Worm (Caenorhabditis elegans) whole organism, young adult: ENCODE results near the gene casy-1.
A peak's percentile ranks its signal among the peaks of the same experiment; 100 is the strongest.

ENCODE experiments used
- B0019.2 ChIP-seq: fragments of 200-800 bp; sonication (Bioruptor generic); conservative IDR thresholded peaks from 2 replicates; pipeline ENCODE4 v1.3.6; 2022; ENCODE audit warnings: missing genetic modification reagents, missing genetic modification characterization, missing compliant biosample characterization
- B0035.1 ChIP-seq: sonication (generic microtip); optimal IDR thresholded peaks from 2 replicates; lab custom pipeline; 2016; ENCODE audit warnings: missing genetic modification characterization, mild to moderate bottlenecking, missing compliant biosample characterization, missing genotype, missing genetic modification reagents
- C17E4.6 ChIP-seq: fragments of 200-800 bp; sonication (Bioruptor generic); IDR thresholded peaks from 2 replicates; pipeline ENCODE4 v1.3.6; 2022; ENCODE audit warnings: missing genetic modification reagents, missing genetic modification characterization, missing compliant biosample characterization
- F37B4.10 ChIP-seq: fragments of 200-800 bp; sonication (Bioruptor generic); IDR thresholded peaks from 2 replicates; pipeline ENCODE4 v1.3.6; 2022; ENCODE audit warnings: missing genetic modification characterization, missing compliant biosample characterization
- F39B2.1 ChIP-seq: fragments of 200-800 bp; sonication (Bioruptor generic); IDR thresholded peaks from 2 replicates; pipeline ENCODE4 v1.3.6; 2022; ENCODE audit warnings: missing genetic modification reagents, missing genetic modification characterization, missing compliant biosample characterization
- K12H6.12 ChIP-seq: fragments of 200-800 bp; sonication (Bioruptor generic); optimal IDR thresholded peaks from 2 replicates; lab custom pipeline; 2018; ENCODE audit warnings: mild to moderate bottlenecking, missing genetic modification characterization, missing compliant biosample characterization
- T26A5.8 ChIP-seq: sonication (generic microtip); optimal IDR thresholded peaks from 2 replicates; lab custom pipeline; 2016; ENCODE audit warnings: missing genetic modification characterization, missing compliant biosample characterization
- Y53F4B.3 ChIP-seq: fragments of 200-800 bp; sonication (Bioruptor generic); IDR thresholded peaks from 2 replicates; pipeline ENCODE4 v1.3.6; 2022; ENCODE audit warnings: missing genetic modification reagents, missing genetic modification characterization, missing compliant biosample characterization
- Y67H2A.10 ChIP-seq: fragments of 200-800 bp; sonication (Bioruptor generic); conservative IDR thresholded peaks from 2 replicates; pipeline ENCODE4 v1.3.6; 2022; ENCODE audit warnings: missing genetic modification reagents, missing genetic modification characterization, missing compliant biosample characterization
- akir-1 ChIP-seq: fragments of 200-800 bp; sonication (Bioruptor generic); optimal IDR thresholded peaks from 2 replicates; lab custom pipeline; 2018; ENCODE audit warnings: mild to moderate bottlenecking, missing genetic modification characterization, moderate library complexity, missing compliant biosample characterization
- aptf-3 ChIP-seq: fragments of 200-800 bp; sonication (Bioruptor generic); IDR thresholded peaks from 2 replicates; pipeline ENCODE4 v1.3.6; 2022; ENCODE audit warnings: missing genetic modification characterization, missing compliant biosample characterization
- cebp-1 ChIP-seq, 2 experiments: fragments of 200-800 bp in 1 of 2; sonication (Bioruptor generic) in 1 of 2; sonication (generic microtip) in 1 of 2; IDR thresholded peaks in 1 of 2; optimal IDR thresholded peaks in 1 of 2; 2 replicates each; pipeline versions ENCODE4 v1.3.6 to Lab custom; 2017 to 2022; ENCODE audit warnings: missing compliant biosample characterization in 2 of 2, missing genetic modification characterization in 2 of 2, mild to moderate bottlenecking in 1 of 2, missing genetic modification reagents in 1 of 2, moderate library complexity in 1 of 2
- ceh-58 ChIP-seq: fragments of 200-800 bp; sonication (Bioruptor generic); IDR thresholded peaks from 2 replicates; pipeline ENCODE4 v1.3.6; 2022; ENCODE audit warnings: missing genetic modification characterization, missing compliant biosample characterization
- ceh-91 ChIP-seq: fragments of 200-800 bp; sonication (Bioruptor generic); IDR thresholded peaks from 2 replicates; pipeline ENCODE4 v1.3.6; 2022; ENCODE audit warnings: missing genetic modification reagents, missing genetic modification characterization, missing compliant biosample characterization
- dox-1 ChIP-seq: fragments of 200-800 bp; sonication (Bioruptor generic); IDR thresholded peaks from 2 replicates; pipeline ENCODE4 v1.3.6; 2022; ENCODE audit warnings: missing genetic modification reagents, missing genetic modification characterization, missing compliant biosample characterization
- dpl-1 ChIP-seq: fragments of 150-350 bp; optimal IDR thresholded peaks from 2 replicates; lab custom pipeline; 2014; ENCODE audit warnings: missing biosample characterization, missing genetic modification reagents, missing genetic modification characterization
- egrh-3 ChIP-seq: fragments of 200-800 bp; sonication (Bioruptor generic); IDR thresholded peaks from 2 replicates; pipeline ENCODE4 v1.3.6; 2022; ENCODE audit warnings: missing genetic modification reagents, missing genetic modification characterization, missing compliant biosample characterization
- ets-4 ChIP-seq: fragments of 200-800 bp; sonication (Bioruptor generic); optimal IDR thresholded peaks from 2 replicates; lab custom pipeline; 2018; ENCODE audit warnings: mild to moderate bottlenecking, missing genetic modification characterization, missing compliant biosample characterization
- gei-17 ChIP-seq: fragments of 200-800 bp; sonication (Bioruptor generic); optimal IDR thresholded peaks from 2 replicates; lab custom pipeline; 2018; ENCODE audit warnings: mild to moderate bottlenecking, missing genetic modification characterization, missing compliant biosample characterization
- hmg-1.2 ChIP-seq: fragments of 200-800 bp; sonication (Bioruptor generic); IDR thresholded peaks from 2 replicates; pipeline ENCODE4 v1.3.6; 2022; ENCODE audit warnings: missing genetic modification reagents, missing genetic modification characterization, missing compliant biosample characterization
- hmg-20 ChIP-seq: fragments of 200-800 bp; sonication (Bioruptor generic); IDR thresholded peaks from 2 replicates; pipeline ENCODE4 v1.3.6; 2022; ENCODE audit warnings: missing genetic modification reagents, missing genetic modification characterization, missing compliant biosample characterization
- hrde-1 ChIP-seq: sonication (generic microtip); optimal IDR thresholded peaks from 2 replicates; lab custom pipeline; 2016; ENCODE audit warnings: missing genetic modification characterization, mild to moderate bottlenecking, missing compliant biosample characterization, moderate library complexity, missing genotype, missing genetic modification reagents, borderline replicate concordance
- lag-1 ChIP-seq: fragments of 200-800 bp; sonication (Bioruptor generic); IDR thresholded peaks from 2 replicates; pipeline ENCODE4 v1.3.6; 2022; ENCODE audit warnings: missing genetic modification reagents, missing genetic modification characterization, missing compliant biosample characterization
- let-607 ChIP-seq, 2 experiments: fragments of 200-800 bp in 1 of 2; sonication (Bioruptor generic) in 1 of 2; sonication (generic microtip) in 1 of 2; optimal IDR thresholded peaks; 2 replicates each; lab custom pipeline; 2016 to 2018; ENCODE audit warnings: mild to moderate bottlenecking in 2 of 2, missing compliant biosample characterization in 2 of 2, missing genetic modification characterization in 2 of 2, moderate library complexity in 2 of 2, missing genotype in 1 of 2
- lin-26 ChIP-seq: fragments of 200-800 bp; sonication (Bioruptor generic); IDR thresholded peaks from 2 replicates; pipeline ENCODE4 v1.3.6; 2022; ENCODE audit warnings: missing genetic modification reagents, missing genetic modification characterization, missing compliant biosample characterization
- lin-40 ChIP-seq: sonication (generic microtip); optimal IDR thresholded peaks from 2 replicates; lab custom pipeline; 2016; ENCODE audit warnings: missing genetic modification characterization, mild to moderate bottlenecking, missing compliant biosample characterization, missing genotype, missing genetic modification reagents
- lir-1 ChIP-seq: fragments of 200-800 bp; sonication (Bioruptor generic); conservative IDR thresholded peaks from 2 replicates; pipeline ENCODE4 v1.3.6; 2022; ENCODE audit warnings: missing genetic modification reagents, missing genetic modification characterization, missing compliant biosample characterization
- madf-6 ChIP-seq: fragments of 200-800 bp; sonication (Bioruptor generic); IDR thresholded peaks from 2 replicates; pipeline ENCODE4 v1.3.6; 2022; ENCODE audit warnings: missing genetic modification reagents, missing genetic modification characterization, missing compliant biosample characterization
- mcd-1 ChIP-seq: fragments of 200-800 bp; sonication (Bioruptor generic); IDR thresholded peaks from 2 replicates; pipeline ENCODE4 v1.3.6; 2022; ENCODE audit warnings: missing genetic modification reagents, missing genetic modification characterization, missing compliant biosample characterization
- nhr-27 ChIP-seq: fragments of 200-800 bp; sonication (Bioruptor generic); optimal IDR thresholded peaks from 2 replicates; lab custom pipeline; 2018; ENCODE audit warnings: mild to moderate bottlenecking, missing genetic modification characterization, moderate library complexity, missing compliant biosample characterization
- pbrm-1 ChIP-seq: fragments of 200-800 bp; sonication (Bioruptor generic); IDR thresholded peaks from 2 replicates; pipeline ENCODE4 v1.3.6; 2022; ENCODE audit warnings: missing genetic modification reagents, missing genetic modification characterization, missing compliant biosample characterization
- pha-4 ChIP-seq: fragments of 150-350 bp; sonication (generic microtip); optimal IDR thresholded peaks from 2 replicates; lab custom pipeline; 2014; ENCODE audit warnings: missing biosample characterization, missing genetic modification reagents, missing genetic modification characterization
- rec-8 ChIP-seq, 2 experiments: sonication (generic microtip); optimal IDR thresholded peaks; 2 replicates each; lab custom pipeline; 2016; ENCODE audit warnings: mild to moderate bottlenecking in 2 of 2, missing genetic modification characterization in 2 of 2, missing genetic modification reagents in 2 of 2, missing genotype in 2 of 2, missing biosample characterization in 1 of 2, missing compliant biosample characterization in 1 of 2, moderate library complexity in 1 of 2
- sea-2 ChIP-seq: fragments of 200-800 bp; sonication (Bioruptor generic); IDR thresholded peaks from 2 replicates; pipeline ENCODE4 v1.3.6; 2022; ENCODE audit warnings: missing genetic modification characterization, missing compliant biosample characterization
- snpc-1.1 ChIP-seq: sonication (generic microtip); optimal IDR thresholded peaks from 2 replicates; lab custom pipeline; 2017; ENCODE audit warnings: missing genetic modification characterization, mild to moderate bottlenecking, missing compliant biosample characterization, antibody characterized with exemption, moderate library complexity, missing genotype, missing genetic modification reagents; ENCODE audit not compliant: insufficient read depth
- snpc-3.4 ChIP-seq: sonication (generic microtip); optimal IDR thresholded peaks from 2 replicates; lab custom pipeline; 2017; ENCODE audit warnings: missing genetic modification characterization, mild to moderate bottlenecking, missing compliant biosample characterization, antibody characterized with exemption, moderate library complexity, missing genotype, missing genetic modification reagents
- sptf-2 ChIP-seq: fragments of 200-800 bp; sonication (Bioruptor generic); optimal IDR thresholded peaks from 2 replicates; lab custom pipeline; 2018; ENCODE audit warnings: mild to moderate bottlenecking, missing genetic modification characterization, missing compliant biosample characterization
- zfh-2 ChIP-seq: fragments of 200-800 bp; sonication (Bioruptor generic); conservative IDR thresholded peaks from 2 replicates; pipeline ENCODE4 v1.3.6; 2022; ENCODE audit warnings: missing genetic modification reagents, missing genetic modification characterization, missing compliant biosample characterization
- ztf-18 ChIP-seq: sonication (generic microtip); optimal IDR thresholded peaks from 2 replicates; lab custom pipeline; 2016; ENCODE audit warnings: missing genotype, mild to moderate bottlenecking, missing genetic modification characterization, missing compliant biosample characterization
- ztf-22 ChIP-seq: fragments of 200-800 bp; sonication (Bioruptor generic); optimal IDR thresholded peaks from 2 replicates; lab custom pipeline; 2018; ENCODE audit warnings: mild to moderate bottlenecking, missing genetic modification characterization, moderate library complexity, missing compliant biosample characterization
- ztf-25 ChIP-seq: fragments of 200-800 bp; sonication (Bioruptor generic); IDR thresholded peaks from 2 replicates; pipeline ENCODE4 v1.3.6; 2022; ENCODE audit warnings: missing genetic modification reagents, missing genetic modification characterization, missing compliant biosample characterization
- ztf-3 ChIP-seq: fragments of 200-800 bp; sonication (Bioruptor generic); optimal IDR thresholded peaks from 2 replicates; lab custom pipeline; 2018; ENCODE audit warnings: mild to moderate bottlenecking, missing genetic modification characterization, missing compliant biosample characterization

Gene casy-1

ce11 chrII:5904252-5904651 lies 52.2 kb downstream of the casy-1 start, which contains the start of gene tsp-18:
TSS of gene tsp-18 (plus strand) at chrII:5904552.
- no peak for TF ChIP-seq pha-4 (tag; lab: Kevin White, UChicago)
- TF ChIP-seq ztf-22 (GFP tag; lab: Kevin White, UChicago) = no peak

ce11 chrII:5902139-5902538 lies 54.3 kb downstream of the casy-1 start:
- TF ChIP-seq dpl-1 (GFP tag; lab: Kevin White, UChicago) = no peak
- no peak for TF ChIP-seq Y53F4B.3 (GFP tag; lab: Robert Waterston, UW)
- TF ChIP-seq snpc-1.1 = no peak
- TF ChIP-seq akir-1 = no peak
- TF ChIP-seq ceh-58 (GFP tag; lab: Robert Waterston, UW) = no peak
- TF ChIP-seq B0019.2 (GFP tag; lab: Robert Waterston, UW) = no peak
- no peak for TF ChIP-seq ztf-3 (GFP tag; lab: Kevin White, UChicago)
- no peak for TF ChIP-seq lin-26
- TF ChIP-seq zfh-2 = no peak
- no peak for TF ChIP-seq B0035.1 (tag; lab: Kevin White, UChicago)
- TF ChIP-seq lir-1 = no peak
- no peak for TF ChIP-seq madf-6
- TF ChIP-seq pbrm-1 (GFP tag; lab: Robert Waterston, UW) = no peak
- TF ChIP-seq F37B4.10 (GFP tag; lab: Robert Waterston, UW) = no peak
- no peak for TF ChIP-seq rec-8 (tag; optimal IDR thresholded peaks at IDR 0.05; lab: Kevin White, UChicago)
- no peak for TF ChIP-seq snpc-3.4 (tag; lab: Kevin White, UChicago)

- no peak for TF ChIP-seq ztf-18
- peak; percentile 96 for TF ChIP-seq zfh-2
- TF ChIP-seq ets-4 = no peak
- TF ChIP-seq lag-1 = no peak
- no peak for TF ChIP-seq hrde-1 (tag; lab: Kevin White, UChicago)
- no peak for TF ChIP-seq C17E4.6
- no peak for TF ChIP-seq T26A5.8 (tag; lab: Kevin White, UChicago)
- TF ChIP-seq Y67H2A.10 (GFP tag; lab: Robert Waterston, UW) = no peak
- TF ChIP-seq hmg-1.2 = peak; percentile 27; the same call in 1 of the 2 replicates
- TF ChIP-seq mcd-1 (GFP tag; lab: Robert Waterston, UW) = peak; percentile 55
- TF ChIP-seq dox-1 (GFP tag; lab: Robert Waterston, UW) = peak; percentile 38; the same call in 1 of the 2 replicates
- no peak for TF ChIP-seq akir-1
- TF ChIP-seq lin-26 = no peak
- no peak for TF ChIP-seq sptf-2 (GFP tag; lab: Kevin White, UChicago)
- peak; percentile 13 for TF ChIP-seq lin-40 (tag; lab: Kevin White, UChicago)
- TF ChIP-seq cebp-1 (GFP tag; IDR thresholded peaks at IDR 0.05; lab: Robert Waterston, UW) = no peak
- TF ChIP-seq cebp-1 (tag; optimal IDR thresholded peaks at IDR 0.05; lab: Kevin White, UChicago) = peak; percentile 51
- no peak for TF ChIP-seq sea-2 (GFP tag; lab: Robert Waterston, UW)
- 0 out of 2 replicates have a peak, but pooled peaks have one; percentile 16 for TF ChIP-seq hmg-20 (GFP tag; lab: Robert Waterston, UW)
- TF ChIP-seq gei-17 = no peak
- TF ChIP-seq egrh-3 = peak; percentile 91
- no peak for TF ChIP-seq F39B2.1
- TF ChIP-seq ceh-91 (GFP tag; lab: Robert Waterston, UW) = no peak
- TF ChIP-seq ztf-25 (GFP tag; lab: Robert Waterston, UW) = no peak
- TF ChIP-seq let-607 (tag; optimal IDR thresholded peaks at IDR 0.05; lab: Kevin White, UChicago) = no peak
- TF ChIP-seq Y53F4B.3 (GFP tag; lab: Robert Waterston, UW) = no peak
- TF ChIP-seq aptf-3 (GFP tag; lab: Robert Waterston, UW) = 0 out of 2 replicates have a peak, but pooled peaks have one; percentile 69
- TF ChIP-seq K12H6.12 (tag; lab: Kevin White, UChicago) = no peak
- peak; percentile 18 for TF ChIP-seq nhr-27 (tag; lab: Kevin White, UChicago)
- no peak for TF ChIP-seq pbrm-1 (GFP tag; lab: Robert Waterston, UW)
- TF ChIP-seq, all 124 proteins: peak for 10
Observed at ce11 chrII:5901407-5902026, 55.0 kb downstream of the casy-1 start.
